Fruit fly (Drosophila melanogaster): Measurements from ENCODE around the gene CG43439.

Gene CG43439

DNA sequence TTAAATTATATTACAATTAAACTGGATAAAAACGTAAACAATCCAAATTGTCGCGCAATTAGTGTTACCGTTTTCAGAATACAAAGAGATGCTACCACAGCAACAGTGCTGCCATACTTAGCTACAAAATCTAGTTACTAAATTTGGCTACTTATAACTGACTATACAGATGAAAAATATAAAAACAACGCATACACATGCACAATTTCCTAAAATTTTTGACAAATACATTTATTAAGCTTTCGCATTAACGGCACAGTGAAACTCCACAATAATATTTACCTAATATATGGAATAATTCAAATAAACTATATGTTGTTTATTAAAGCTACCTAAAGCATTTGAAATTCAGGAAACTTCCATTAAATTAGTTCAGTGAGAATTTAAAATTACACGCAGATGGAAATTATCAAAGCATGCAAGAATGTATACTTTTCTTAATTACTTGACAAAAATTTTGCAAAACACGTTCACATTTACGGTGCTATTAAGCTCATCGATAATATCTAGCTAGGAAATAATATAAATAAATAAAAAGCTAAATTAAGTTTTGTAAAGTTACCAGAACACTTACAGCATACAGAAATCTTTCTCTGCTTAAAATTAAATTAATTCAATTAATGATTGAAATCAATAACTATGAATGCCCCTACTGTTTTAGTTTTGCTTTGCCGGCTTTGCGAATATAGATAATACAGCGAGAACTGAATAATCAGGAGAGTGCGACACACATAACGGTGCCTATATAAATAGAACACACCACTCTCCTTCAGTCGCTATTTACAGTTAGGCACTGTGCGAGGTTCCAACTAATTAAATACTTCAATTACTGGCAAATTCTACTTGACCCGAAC lies 15.2 kb downstream of the CG43439 start, which contains the start of the genes Mis12 and CG9953:
Gene Mis12 (minus strand): TSS at position 88 of the 854 bp plus-strand sequence.
Gene CG9953 (plus strand): TSS at position 698 of the 854 bp plus-strand sequence.
- no peak for TF ChIP-seq fd96Ca (GFP tag; IDR thresholded peaks at IDR 0.05)
- TF ChIP-seq Snoo (tag; optimal IDR thresholded peaks at IDR 0.05), result no peak
- TF ChIP-seq CG34367 (tag; optimal IDR thresholded peaks at IDR 0.05), result peak; percentile 2
- TF ChIP-seq CG17806 (tag; optimal IDR thresholded peaks at IDR 0.05), result no peak
- TF ChIP-seq Ets98B (GFP tag; IDR thresholded peaks at IDR 0.05), result peak; percentile 47; the same call in 1 of the 2 replicates
- TF ChIP-seq gl (tag; optimal IDR thresholded peaks at IDR 0.05), result peak; percentile 26
- no peak for TF ChIP-seq D1 (tag; optimal IDR thresholded peaks at IDR 0.05)
- no peak for TF ChIP-seq CG32121 (GFP tag; IDR thresholded peaks at IDR 0.05)
- no peak for TF ChIP-seq CG14655 (GFP tag; optimal IDR thresholded peaks at IDR 0.05)
- TF ChIP-seq CG8301 (tag; optimal IDR thresholded peaks at IDR 0.05), result peak; percentile 8
- no peak for TF ChIP-seq CG10348 (GFP tag; IDR thresholded peaks at IDR 0.05)
- peak; percentile 13 for TF ChIP-seq EcR (GFP tag; optimal IDR thresholded peaks at IDR 0.05)
- TF ChIP-seq CG15710 (tag; optimal IDR thresholded peaks at IDR 0.05), result peak; percentile 44
- peak; percentile 49 for TF ChIP-seq CG8159 (tag; optimal IDR thresholded peaks at IDR 0.05)
- no peak for TF ChIP-seq rn (GFP tag; IDR thresholded peaks at IDR 0.05)
- TF ChIP-seq CG12605 (GFP tag; IDR thresholded peaks at IDR 0.05), result peak; percentile 43; the same call in 1 of the 2 replicates
- TF ChIP-seq CG9948 (tag; optimal IDR thresholded peaks at IDR 0.05), result peak; percentile 29
- TF ChIP-seq CG13204 (GFP tag; optimal IDR thresholded peaks at IDR 0.05), result no peak
- peak; percentile 57; the same call in 2 of the 3 replicates for TF ChIP-seq CG4496 (GFP tag; IDR thresholded peaks at IDR 0.05)
- TF ChIP-seq Pif1B (GFP tag; optimal IDR thresholded peaks at IDR 0.05), result no peak
- no peak for TF ChIP-seq Pif1A (GFP tag; optimal IDR thresholded peaks at IDR 0.05)

dm6 chr3L:6967797-6968196 lies 16.6 kb downstream of the CG43439 start, which contains the start of gene CG10064:
TSS of gene CG10064 (minus strand) at chr3L:6967897.
- TF ChIP-seq EcR (GFP tag; optimal IDR thresholded peaks at IDR 0.05), result no peak
- no peak for TF ChIP-seq Snoo (tag; optimal IDR thresholded peaks at IDR 0.05)
- no peak for TF ChIP-seq CG13204 (GFP tag; optimal IDR thresholded peaks at IDR 0.05)
- TF ChIP-seq rn (GFP tag; IDR thresholded peaks at IDR 0.05), result no peak
- no peak for TF ChIP-seq CG14655 (GFP tag; optimal IDR thresholded peaks at IDR 0.05)
- no peak for TF ChIP-seq fd96Ca (GFP tag; IDR thresholded peaks at IDR 0.05)
- no peak for TF ChIP-seq CG12605 (GFP tag; IDR thresholded peaks at IDR 0.05)
- TF ChIP-seq Pif1A (GFP tag; optimal IDR thresholded peaks at IDR 0.05), result no peak
- TF ChIP-seq CG10348 (GFP tag; IDR thresholded peaks at IDR 0.05), result no peak
- TF ChIP-seq CG32121 (GFP tag; IDR thresholded peaks at IDR 0.05), result no peak
- no peak for TF ChIP-seq CG4496 (GFP tag; IDR thresholded peaks at IDR 0.05)
- no peak for TF ChIP-seq CG8159 (tag; optimal IDR thresholded peaks at IDR 0.05)
- no peak for TF ChIP-seq Pif1B (GFP tag; optimal IDR thresholded peaks at IDR 0.05)

dm6 chr3L:6964488-6965152 lies 19.8 kb downstream of the CG43439 start, which contains the start of gene sgl:
TSS of gene sgl (minus strand) at chr3L:6964758.
- peak; percentile 26 for TF ChIP-seq Pif1A (GFP tag; optimal IDR thresholded peaks at IDR 0.05)
- TF ChIP-seq CG8159 (tag; optimal IDR thresholded peaks at IDR 0.05), result peak; percentile 49
- TF ChIP-seq CG12605 (GFP tag; IDR thresholded peaks at IDR 0.05), result peak; percentile 76
- peak; percentile 28 for TF ChIP-seq CG8301 (tag; optimal IDR thresholded peaks at IDR 0.05)
- TF ChIP-seq fd96Ca (GFP tag; IDR thresholded peaks at IDR 0.05), result peak; percentile 75
- no peak for TF ChIP-seq CG34367 (tag; optimal IDR thresholded peaks at IDR 0.05)
- peak; percentile 38 for TF ChIP-seq gl (tag; optimal IDR thresholded peaks at IDR 0.05)
- no peak for TF ChIP-seq D1 (tag; optimal IDR thresholded peaks at IDR 0.05)
- TF ChIP-seq Ets98B (GFP tag; IDR thresholded peaks at IDR 0.05), result peak; percentile 64
- TF ChIP-seq CG13204 (GFP tag; optimal IDR thresholded peaks at IDR 0.05), result no peak
- peak; percentile 56 for TF ChIP-seq Pif1B (GFP tag; optimal IDR thresholded peaks at IDR 0.05)
- TF ChIP-seq rn (GFP tag; IDR thresholded peaks at IDR 0.05), result no peak
- peak; percentile 26 for TF ChIP-seq CG17806 (tag; optimal IDR thresholded peaks at IDR 0.05)
- peak; percentile 33 for TF ChIP-seq EcR (GFP tag; optimal IDR thresholded peaks at IDR 0.05)
- TF ChIP-seq CG4496 (GFP tag; IDR thresholded peaks at IDR 0.05), result peak; percentile 87
- peak; percentile 78 for TF ChIP-seq CG32121 (GFP tag; IDR thresholded peaks at IDR 0.05)
- peak; percentile 51 for TF ChIP-seq Snoo (tag; optimal IDR thresholded peaks at IDR 0.05)
- no peak for TF ChIP-seq CG10348 (GFP tag; IDR thresholded peaks at IDR 0.05)
- peak; percentile 39 for TF ChIP-seq CG15710 (tag; optimal IDR thresholded peaks at IDR 0.05)
- TF ChIP-seq CG14655 (GFP tag; optimal IDR thresholded peaks at IDR 0.05), result no peak
- no peak for TF ChIP-seq CG9948 (tag; optimal IDR thresholded peaks at IDR 0.05)

DNA sequence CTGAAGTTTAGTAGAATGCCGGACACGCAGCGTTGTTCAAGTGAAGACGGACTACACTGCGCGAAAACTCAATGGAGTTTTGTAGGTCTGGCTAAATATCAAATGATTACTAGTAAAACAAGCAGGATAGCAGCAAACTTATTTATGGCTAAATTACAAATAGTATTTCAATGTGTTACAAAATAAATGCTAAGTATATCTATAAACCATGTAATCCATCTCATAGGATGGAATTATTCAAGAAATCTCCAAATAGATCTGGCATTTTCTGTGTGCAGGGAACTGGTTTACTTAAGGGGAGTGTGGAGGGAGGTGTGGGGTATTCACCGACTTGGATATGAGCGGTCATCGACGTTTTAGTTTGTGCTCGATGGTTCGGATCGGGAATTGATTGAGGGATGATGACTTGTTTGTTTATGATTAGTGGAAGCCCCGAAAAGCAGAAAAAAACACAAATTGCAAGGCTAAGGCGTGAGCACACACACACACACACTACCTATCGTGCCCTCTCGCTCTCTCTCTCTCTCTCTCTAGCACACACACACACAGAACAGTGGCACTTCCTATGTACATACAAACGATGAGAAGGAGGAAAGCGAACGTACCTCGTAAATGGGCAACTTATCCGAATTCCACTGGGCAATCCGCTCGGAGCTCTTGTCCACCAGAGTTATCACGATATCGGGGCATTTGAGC lies 20.4 kb downstream of the CG43439 start:
- TF ChIP-seq CG8301 (tag; optimal IDR thresholded peaks at IDR 0.05), result peak; percentile 87
- TF ChIP-seq Ets98B (GFP tag; IDR thresholded peaks at IDR 0.05), result peak; percentile 77
- TF ChIP-seq CG32121 (GFP tag; IDR thresholded peaks at IDR 0.05), result peak; percentile 55; the same call in 1 of the 2 replicates
- TF ChIP-seq CG8159 (tag; optimal IDR thresholded peaks at IDR 0.05), result peak; percentile 84
- TF ChIP-seq Pif1B (GFP tag; optimal IDR thresholded peaks at IDR 0.05), result peak; percentile 57
- peak; percentile 82 for TF ChIP-seq Pif1A (GFP tag; optimal IDR thresholded peaks at IDR 0.05)
- no peak for TF ChIP-seq rn (GFP tag; IDR thresholded peaks at IDR 0.05)
- peak; percentile 92 for TF ChIP-seq CG9948 (tag; optimal IDR thresholded peaks at IDR 0.05)
- TF ChIP-seq CG13204 (GFP tag; optimal IDR thresholded peaks at IDR 0.05), result peak; percentile 66
- TF ChIP-seq gl (tag; optimal IDR thresholded peaks at IDR 0.05), result peak; percentile 66
- TF ChIP-seq CG34367 (tag; optimal IDR thresholded peaks at IDR 0.05), result peak; percentile 82
- no peak for TF ChIP-seq D1 (tag; optimal IDR thresholded peaks at IDR 0.05)
- TF ChIP-seq CG12605 (GFP tag; IDR thresholded peaks at IDR 0.05), result peak; percentile 63; the same call in 1 of the 2 replicates
- peak; percentile 45 for TF ChIP-seq Snoo (tag; optimal IDR thresholded peaks at IDR 0.05)
- no peak for TF ChIP-seq fd96Ca (GFP tag; IDR thresholded peaks at IDR 0.05)
- TF ChIP-seq CG15710 (tag; optimal IDR thresholded peaks at IDR 0.05), result peak; percentile 84
- peak; percentile 80 for TF ChIP-seq CG17806 (tag; optimal IDR thresholded peaks at IDR 0.05)
- peak; percentile 71 for TF ChIP-seq CG4496 (GFP tag; IDR thresholded peaks at IDR 0.05)
- TF ChIP-seq CG14655 (GFP tag; optimal IDR thresholded peaks at IDR 0.05), result peak; percentile 87
- no peak for TF ChIP-seq CG10348 (GFP tag; IDR thresholded peaks at IDR 0.05)
- peak; percentile 95 for TF ChIP-seq EcR (GFP tag; optimal IDR thresholded peaks at IDR 0.05)
